Worm (Caenorhabditis elegans) whole organism, mixed stage, embryonic: Measurements from ENCODE around the gene srw-89.

Source experiments
- blmp-1 ChIP-seq: fragments of 150-350 bp; optimal IDR thresholded peaks from 2 replicates; lab custom pipeline; 2014; ENCODE audit warnings: missing biosample characterization, missing genetic modification characterization
- ceh-43 ChIP-seq: fragments of 200-800 bp; sonication (Bioruptor generic); optimal IDR thresholded peaks from 2 replicates; lab custom pipeline; 2018; ENCODE audit warnings: mild to moderate bottlenecking, missing genetic modification characterization, moderate library complexity, missing compliant biosample characterization
- ces-1 ChIP-seq: fragments of 150-350 bp; optimal IDR thresholded peaks from 2 replicates; lab custom pipeline; 2014; ENCODE audit warnings: missing biosample characterization, missing genetic modification reagents, missing genetic modification characterization
- elt-3 ChIP-seq: fragments of 150-350 bp; optimal IDR thresholded peaks from 2 replicates; lab custom pipeline; 2014; ENCODE audit warnings: missing biosample characterization, missing genetic modification characterization
- lin-13 ChIP-seq: fragments of 150-350 bp; optimal IDR thresholded peaks from 2 replicates; lab custom pipeline; 2014; ENCODE audit warnings: missing biosample characterization, missing genetic modification characterization
- lin-32 ChIP-seq: fragments of 200-800 bp; sonication (Bioruptor generic); optimal IDR thresholded peaks from 2 replicates; lab custom pipeline; 2018; ENCODE audit warnings: mild to moderate bottlenecking, missing genetic modification characterization, missing compliant biosample characterization
- nhr-12 ChIP-seq: fragments of 150-350 bp; optimal IDR thresholded peaks from 2 replicates; lab custom pipeline; 2014; ENCODE audit warnings: missing biosample characterization, missing genetic modification characterization
- nhr-2 ChIP-seq: fragments of 150-350 bp; optimal IDR thresholded peaks from 2 replicates; lab custom pipeline; 2014; ENCODE audit warnings: missing biosample characterization, missing genetic modification characterization
- nhr-237 ChIP-seq: fragments of 150-350 bp; optimal IDR thresholded peaks from 2 replicates; lab custom pipeline; 2014; ENCODE audit warnings: missing biosample characterization, missing genetic modification characterization
- nhr-28 ChIP-seq: fragments of 150-350 bp; optimal IDR thresholded peaks from 2 replicates; lab custom pipeline; 2014; ENCODE audit warnings: missing biosample characterization, missing genetic modification characterization
- pha-4 ChIP-seq: fragments of 150-350 bp; optimal IDR thresholded peaks from 2 replicates; lab custom pipeline; 2018; ENCODE audit warnings: missing biosample characterization, missing genetic modification reagents, missing genetic modification characterization
- sptf-1 ChIP-seq: sonication (generic microtip); optimal IDR thresholded peaks from 2 replicates; lab custom pipeline; 2017; ENCODE audit warnings: mild to moderate bottlenecking, missing genetic modification characterization, moderate library complexity, missing compliant biosample characterization
- unc-120 ChIP-seq: sonication (generic microtip); optimal IDR thresholded peaks from 2 replicates; lab custom pipeline; 2017; ENCODE audit warnings: missing genetic modification characterization, missing compliant biosample characterization; ENCODE audit not compliant: poor library complexity, severe bottlenecking
- ztf-11 ChIP-seq: fragments of 150-350 bp; optimal IDR thresholded peaks from 2 replicates; lab custom pipeline; 2014; ENCODE audit warnings: missing biosample characterization, missing genetic modification characterization

DNA sequence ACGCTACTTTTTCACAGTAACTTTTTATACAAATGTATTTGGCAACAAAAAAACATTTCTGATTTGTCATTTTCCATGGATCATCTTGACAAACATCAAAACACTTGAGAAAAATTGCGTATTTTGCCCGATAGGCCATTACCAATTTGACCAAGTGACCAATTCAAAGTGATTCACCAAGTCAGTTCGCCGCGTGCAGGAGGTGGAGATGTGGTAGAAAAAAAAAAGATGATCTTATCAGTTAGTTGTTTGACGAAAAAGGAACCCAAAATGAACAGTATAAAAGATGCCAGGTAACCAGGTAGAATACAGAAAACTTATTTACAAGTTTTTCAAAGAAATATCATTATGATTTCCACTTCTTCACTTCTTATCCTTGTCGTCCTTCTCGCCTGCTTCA is 27.8 kb upstream of the srw-89 start, which contains the start of gene nlp-27:
- TF ChIP-seq nhr-12 (tag; lab: Kevin White, UChicago) (no peak), lin-13 (no peak), nhr-237 (tag; lab: Kevin White, UChicago) (no peak), unc-120 (tag; lab: Kevin White, UChicago) (no peak), lin-32 (GFP tag; lab: Kevin White, UChicago) (no peak), pha-4 (no peak), ces-1 (GFP tag; lab: Kevin White, UChicago) (no peak), ztf-11 (tag; lab: Kevin White, UChicago) (no peak), elt-3 (no peak), blmp-1 (tag; lab: Kevin White, UChicago) (no peak), nhr-28 (no peak), nhr-2 (tag; lab: Kevin White, UChicago) (no peak), ceh-43 (GFP tag; lab: Kevin White, UChicago) (no peak), sptf-1 (tag; lab: Kevin White, UChicago) (no peak)
